Worm (Caenorhabditis elegans) whole organism, L2 larva: ENCODE results near the gene M03B6.1.

Experiments used
- C34F6.9 ChIP-seq: fragments of 150-350 bp; optimal IDR thresholded peaks from 2 replicates; lab custom pipeline; 2014; ENCODE audit warnings: missing biosample characterization, missing genetic modification characterization
- R02D3.7 ChIP-seq: fragments of 150-350 bp; optimal IDR thresholded peaks from 2 replicates; lab custom pipeline; 2014; ENCODE audit warnings: missing biosample characterization, missing genetic modification characterization
- ZK546.5 ChIP-seq: sonication (generic microtip); optimal IDR thresholded peaks from 2 replicates; lab custom pipeline; 2017; ENCODE audit warnings: missing biosample characterization, missing genetic modification characterization
- alr-1 ChIP-seq: fragments of 150-350 bp; optimal IDR thresholded peaks from 2 replicates; lab custom pipeline; 2014; ENCODE audit warnings: missing biosample characterization, missing genetic modification characterization
- aly-2 ChIP-seq: fragments of 150-350 bp; optimal IDR thresholded peaks from 2 replicates; lab custom pipeline; 2014; ENCODE audit warnings: missing biosample characterization, missing genetic modification characterization
- ama-1 ChIP-seq: fragments of 150-350 bp; optimal IDR thresholded peaks from 2 replicates; lab custom pipeline; 2018; ENCODE audit warnings: inconsistent platforms
- blmp-1 ChIP-seq: sonication (generic microtip); optimal IDR thresholded peaks from 2 replicates; lab custom pipeline; 2017; ENCODE audit warnings: missing genetic modification characterization, mild to moderate bottlenecking, missing compliant biosample characterization, antibody characterized with exemption, moderate library complexity; ENCODE audit not compliant: insufficient read depth
- ceh-16 ChIP-seq: fragments of 150-350 bp; optimal IDR thresholded peaks from 2 replicates; lab custom pipeline; 2014; ENCODE audit warnings: missing biosample characterization, missing genetic modification characterization
- ceh-82 ChIP-seq: fragments of 150-350 bp; optimal IDR thresholded peaks from 2 replicates; lab custom pipeline; 2014; ENCODE audit warnings: missing biosample characterization, missing genetic modification characterization
- crh-2 ChIP-seq: sonication (generic microtip); optimal IDR thresholded peaks from 2 replicates; lab custom pipeline; 2017; ENCODE audit warnings: missing biosample characterization, missing genetic modification characterization
- dmd-4 ChIP-seq: sonication (generic microtip); optimal IDR thresholded peaks from 2 replicates; lab custom pipeline; 2017; ENCODE audit warnings: missing biosample characterization, missing genetic modification characterization
- elt-1 ChIP-seq: fragments of 150-350 bp; optimal IDR thresholded peaks from 2 replicates; lab custom pipeline; 2014; ENCODE audit warnings: missing biosample characterization, missing genetic modification characterization
- elt-3 ChIP-seq: sonication (generic microtip); optimal IDR thresholded peaks from 2 replicates; lab custom pipeline; 2017; ENCODE audit warnings: missing biosample characterization, missing genetic modification characterization
- fos-1 ChIP-seq: fragments of 150-350 bp; optimal IDR thresholded peaks from 2 replicates; lab custom pipeline; 2014; ENCODE audit warnings: missing biosample characterization, missing genetic modification characterization
- gmeb-1 ChIP-seq: fragments of 150-350 bp; optimal IDR thresholded peaks from 2 replicates; lab custom pipeline; 2014; ENCODE audit warnings: missing biosample characterization, missing genetic modification characterization
- lin-11 ChIP-seq: fragments of 150-350 bp; sonication (generic microtip); optimal IDR thresholded peaks from 2 replicates; lab custom pipeline; 2014; ENCODE audit warnings: missing biosample characterization, missing genetic modification characterization, inconsistent platforms, mixed read lengths
- lin-39 ChIP-seq: fragments of 150-350 bp; optimal IDR thresholded peaks from 2 replicates; lab custom pipeline; 2014; ENCODE audit warnings: missing biosample characterization, missing genetic modification reagents, missing genetic modification characterization
- lsy-2 ChIP-seq, 2 experiments: fragments of 150-350 bp in 1 of 2; sonication (generic microtip) in 1 of 2; optimal IDR thresholded peaks; 2 replicates each; lab custom pipeline; 2014 to 2017; ENCODE audit warnings: missing biosample characterization in 2 of 2, missing genetic modification characterization in 2 of 2
- mab-5 ChIP-seq: fragments of 150-350 bp; optimal IDR thresholded peaks from 2 replicates; lab custom pipeline; 2014; ENCODE audit warnings: missing biosample characterization, missing genetic modification characterization
- mbf-1 ChIP-seq: sonication (generic microtip); optimal IDR thresholded peaks from 2 replicates; lab custom pipeline; 2017; ENCODE audit warnings: missing biosample characterization, missing genetic modification characterization
- mdl-1 ChIP-seq, 2 experiments: fragments of 150-350 bp in 1 of 2; sonication (generic microtip) in 1 of 2; optimal IDR thresholded peaks; 2 replicates each; lab custom pipeline; 2017; ENCODE audit warnings: missing biosample characterization in 2 of 2, missing genetic modification characterization in 2 of 2
- nhr-10 ChIP-seq: sonication (generic microtip); optimal IDR thresholded peaks from 2 replicates; lab custom pipeline; 2017; ENCODE audit warnings: missing biosample characterization, missing genetic modification characterization
- nhr-12 ChIP-seq: fragments of 150-350 bp; optimal IDR thresholded peaks from 2 replicates; lab custom pipeline; 2014; ENCODE audit warnings: missing biosample characterization, missing genetic modification characterization
- nhr-129 ChIP-seq: fragments of 150-350 bp; optimal IDR thresholded peaks from 2 replicates; lab custom pipeline; 2014; ENCODE audit warnings: missing biosample characterization, missing genetic modification characterization
- nhr-21 ChIP-seq: fragments of 150-350 bp; optimal IDR thresholded peaks from 2 replicates; lab custom pipeline; 2014; ENCODE audit warnings: missing biosample characterization, missing genetic modification characterization
- nhr-23 ChIP-seq: fragments of 150-350 bp; optimal IDR thresholded peaks from 2 replicates; lab custom pipeline; 2014; ENCODE audit warnings: missing biosample characterization, missing genetic modification reagents, missing genetic modification characterization
- nhr-25 ChIP-seq: fragments of 150-350 bp; sonication (generic microtip); optimal IDR thresholded peaks from 3 replicates; lab custom pipeline; 2014; ENCODE audit warnings: missing biosample characterization, missing genetic modification characterization
- nhr-6 ChIP-seq: fragments of 150-350 bp; optimal IDR thresholded peaks from 2 replicates; lab custom pipeline; 2014; ENCODE audit warnings: missing biosample characterization, missing genetic modification characterization
- peb-1 ChIP-seq: fragments of 150-350 bp; optimal IDR thresholded peaks from 2 replicates; lab custom pipeline; 2014; ENCODE audit warnings: missing biosample characterization, missing genetic modification characterization
- sem-4 ChIP-seq: fragments of 150-350 bp; optimal IDR thresholded peaks from 2 replicates; lab custom pipeline; 2014; ENCODE audit warnings: missing biosample characterization, missing genetic modification reagents, missing genetic modification characterization
- skn-1 ChIP-seq: sonication (generic microtip); optimal IDR thresholded peaks from 2 replicates; lab custom pipeline; 2017; ENCODE audit warnings: missing biosample characterization, missing genetic modification characterization
- sma-3 ChIP-seq: sonication (generic microtip); optimal IDR thresholded peaks from 2 replicates; lab custom pipeline; 2016; ENCODE audit warnings: missing genetic modification reagents, missing genetic modification characterization, missing compliant biosample characterization
- sma-9 ChIP-seq, 2 experiments: fragments of 150-350 bp in 1 of 2; sonication (generic microtip) in 1 of 2; optimal IDR thresholded peaks; 2 replicates each; lab custom pipeline; 2014 to 2016; ENCODE audit warnings: missing genetic modification characterization in 2 of 2, mild to moderate bottlenecking in 1 of 2, missing biosample characterization in 1 of 2, missing compliant biosample characterization in 1 of 2, missing genetic modification reagents in 1 of 2, moderate library complexity in 1 of 2
- snpc-4 ChIP-seq: fragments of 150-350 bp; optimal IDR thresholded peaks from 2 replicates; lab custom pipeline; 2014; ENCODE audit warnings: missing biosample characterization, missing genetic modification characterization
- unc-62 ChIP-seq: fragments of 150-350 bp; optimal IDR thresholded peaks from 2 replicates; lab custom pipeline; 2014; ENCODE audit warnings: missing biosample characterization, missing genetic modification reagents, missing genetic modification characterization
- ztf-11 ChIP-seq: sonication (generic microtip); optimal IDR thresholded peaks from 2 replicates; lab custom pipeline; 2017; ENCODE audit warnings: missing biosample characterization, missing genetic modification characterization
- ztf-4 ChIP-seq: fragments of 150-350 bp; optimal IDR thresholded peaks from 2 replicates; lab custom pipeline; 2014; ENCODE audit warnings: missing biosample characterization, missing genetic modification characterization

Gene M03B6.1

ce11 chrX:13841277-13841676 is at the start of gene M03B6.1:
Gene M03B6.1, plus strand, starts transcription at chrX:13841610.
- TF ChIP-seq sma-9 (GFP tag; optimal IDR thresholded peaks at IDR 0.05; lab: Kevin White, UChicago), result peak; percentile 24
- TF ChIP-seq sma-9 (tag; optimal IDR thresholded peaks at IDR 0.05; lab: Kevin White, UChicago), result no peak
- no peak for TF ChIP-seq crh-2 (tag; lab: Kevin White, UChicago)

ce11 chrX:13793525-13793924 is 47.9 kb upstream of the M03B6.1 start, which contains the start of gene ZK1086.2:
Gene ZK1086.2, minus strand, starts transcription at chrX:13793625.
- TF ChIP-seq nhr-12 (tag; lab: Kevin White, UChicago) (no peak), peb-1 (tag; lab: Kevin White, UChicago) (no peak), snpc-4 (tag; lab: Kevin White, UChicago) (no peak), mdl-1 (tag; optimal IDR thresholded peaks at IDR 0.05; lab: Kevin White, UChicago) (no peak), blmp-1 (tag; lab: Kevin White, UChicago) (no peak), lin-11 (no peak), ZK546.5 (tag; lab: Kevin White, UChicago) (no peak), mab-5 (tag; lab: Kevin White, UChicago) (no peak), alr-1 (tag; lab: Kevin White, UChicago) (no peak), elt-1 (tag; lab: Kevin White, UChicago) (no peak), ztf-11 (no peak), sma-3 (GFP tag; lab: Kevin White, UChicago) (no peak), gmeb-1 (no peak), dmd-4 (no peak), lsy-2 (tag; optimal IDR thresholded peaks at IDR 0.05; lab: Kevin White, UChicago) (no peak)

ce11 chrX:13803246-13803645 is 38.2 kb upstream of the M03B6.1 start:
- TF ChIP-seq nhr-10 (no peak), elt-3 (tag; lab: Kevin White, UChicago) (no peak), crh-2 (tag; lab: Kevin White, UChicago) (peak; percentile 37), aly-2 (no peak), sma-9 (GFP tag; optimal IDR thresholded peaks at IDR 0.05; lab: Kevin White, UChicago) (peak; percentile 43), sma-9 (tag; optimal IDR thresholded peaks at IDR 0.05; lab: Kevin White, UChicago) (no peak), nhr-6 (no peak), fos-1 (tag; lab: Kevin White, UChicago) (peak; percentile 34)

- TF ChIP-seq nhr-25 (tag; lab: Kevin White, UChicago) (no peak), nhr-23 (tag; lab: Kevin White, UChicago) (no peak), nhr-12 (tag; lab: Kevin White, UChicago) (no peak), ztf-4 (tag; lab: Kevin White, UChicago) (no peak), mbf-1 (tag; lab: Kevin White, UChicago) (no peak), sem-4 (no peak), ama-1 (lab: Kevin White, UChicago) (no peak), snpc-4 (tag; lab: Kevin White, UChicago) (no peak), lin-39 (no peak), nhr-10 (no peak), ztf-11 (no peak), nhr-21 (tag; lab: Kevin White, UChicago) (no peak), sma-9 (GFP tag; optimal IDR thresholded peaks at IDR 0.05; lab: Kevin White, UChicago) (no peak), sma-9 (tag; optimal IDR thresholded peaks at IDR 0.05; lab: Kevin White, UChicago) (no peak), R02D3.7 (tag; lab: Kevin White, UChicago) (no peak)
- TF ChIP-seq, all 48 proteins: peak for 0
Measured at ce11 chrX:13809773-13810172, 31.6 kb upstream of the M03B6.1 start, which contains the start of gene obr-3. Gene obr-3, minus strand, starts transcription at chrX:13809873.

ce11 chrX:13811156-13811555 is 30.3 kb upstream of the M03B6.1 start:
- TF ChIP-seq gmeb-1 (no peak), nhr-129 (tag; lab: Kevin White, UChicago) (no peak), ZK546.5 (tag; lab: Kevin White, UChicago) (no peak), ceh-82 (tag; lab: Kevin White, UChicago) (no peak), mbf-1 (tag; lab: Kevin White, UChicago) (no peak), nhr-21 (tag; lab: Kevin White, UChicago) (no peak), dmd-4 (no peak), unc-62 (GFP tag; lab: Kevin White, UChicago) (no peak), nhr-6 (no peak), nhr-10 (no peak), fos-1 (tag; lab: Kevin White, UChicago) (no peak), ceh-16 (tag; lab: Kevin White, UChicago) (no peak), skn-1 (tag; lab: Kevin White, UChicago) (no peak), lin-11 (no peak), crh-2 (tag; lab: Kevin White, UChicago) (no peak), C34F6.9 (tag; lab: Kevin White, UChicago) (no peak)
